Worm (Caenorhabditis elegans) whole organism, young adult: ENCODE results near the gene F48E8.3.

Experiments used
- B0019.2 ChIP-seq: fragments of 200-800 bp; sonication (Bioruptor generic); conservative IDR thresholded peaks from 2 replicates; pipeline ENCODE4 v1.3.6; 2022; ENCODE audit warnings: missing genetic modification reagents, missing genetic modification characterization, missing compliant biosample characterization
- B0035.1 ChIP-seq: sonication (generic microtip); optimal IDR thresholded peaks from 2 replicates; lab custom pipeline; 2016; ENCODE audit warnings: missing genetic modification characterization, mild to moderate bottlenecking, missing compliant biosample characterization, missing genotype, missing genetic modification reagents
- C06A6.2 ChIP-seq: fragments of 200-800 bp; sonication (Bioruptor generic); conservative IDR thresholded peaks from 2 replicates; pipeline ENCODE4 v1.3.6; 2022; ENCODE audit warnings: missing genetic modification characterization, missing compliant biosample characterization
- F33H1.4 ChIP-seq: fragments of 200-800 bp; sonication (Bioruptor generic); IDR thresholded peaks from 2 replicates; pipeline ENCODE4 v1.3.6; 2022; ENCODE audit warnings: missing genetic modification reagents, missing genetic modification characterization, missing compliant biosample characterization
- F49E8.2 ChIP-seq: sonication (generic microtip); optimal IDR thresholded peaks from 3 replicates; lab custom pipeline; 2017; ENCODE audit warnings: missing genetic modification characterization, mild to moderate bottlenecking, missing compliant biosample characterization, antibody characterized with exemption, moderate library complexity; ENCODE audit not compliant: insufficient read depth
- F55B11.4 ChIP-seq: sonication (generic microtip); optimal IDR thresholded peaks from 2 replicates; lab custom pipeline; 2016; ENCODE audit warnings: missing compliant biosample characterization, missing genetic modification characterization, borderline replicate concordance; ENCODE audit not compliant: insufficient read depth
- Y53G8AR.9 ChIP-seq: fragments of 200-800 bp; sonication (Bioruptor generic); conservative IDR thresholded peaks from 2 replicates; pipeline ENCODE4 v1.3.6; 2022; ENCODE audit warnings: missing genetic modification reagents, missing genetic modification characterization, missing compliant biosample characterization
- Y56A3A.18 ChIP-seq: fragments of 200-800 bp; sonication (Bioruptor generic); IDR thresholded peaks from 2 replicates; pipeline ENCODE4 v1.3.6; 2022; ENCODE audit warnings: missing genetic modification reagents, missing genetic modification characterization, missing compliant biosample characterization
- Y95B8A.8 ChIP-seq: fragments of 200-800 bp; sonication (Bioruptor generic); IDR thresholded peaks from 2 replicates; pipeline ENCODE4 v1.3.6; 2022; ENCODE audit warnings: missing genetic modification reagents, missing genetic modification characterization, missing compliant biosample characterization
- ama-1 ChIP-seq, 3 experiments: fragments of 150-350 bp in 1 of 3; sonication (generic microtip) in 2 of 3; optimal IDR thresholded peaks; 2 replicates each; lab custom pipeline; 2014 to 2018; ENCODE audit warnings: missing biosample characterization in 2 of 3, missing genetic modification characterization in 2 of 3, missing genetic modification reagents in 2 of 3
- athp-1 ChIP-seq: sonication (generic microtip); optimal IDR thresholded peaks from 2 replicates; lab custom pipeline; 2017; ENCODE audit warnings: mild to moderate bottlenecking, missing genetic modification characterization, missing compliant biosample characterization
- attf-5 ChIP-seq: fragments of 200-800 bp; sonication (Bioruptor generic); optimal IDR thresholded peaks from 2 replicates; lab custom pipeline; 2018; ENCODE audit warnings: mild to moderate bottlenecking, missing genetic modification characterization, missing compliant biosample characterization
- attf-6 ChIP-seq: fragments of 200-800 bp; sonication (Bioruptor generic); IDR thresholded peaks from 2 replicates; pipeline ENCODE4 v1.3.6; 2022; ENCODE audit warnings: missing genetic modification reagents, missing genetic modification characterization, missing compliant biosample characterization
- bed-2 ChIP-seq: fragments of 200-800 bp; sonication (Bioruptor generic); IDR thresholded peaks from 2 replicates; pipeline ENCODE4 v1.3.6; 2022; ENCODE audit warnings: missing genetic modification reagents, missing genetic modification characterization, missing compliant biosample characterization
- ceh-100 ChIP-seq: fragments of 200-800 bp; sonication (Bioruptor generic); IDR thresholded peaks from 2 replicates; pipeline ENCODE4 v1.3.6; 2022; ENCODE audit warnings: missing genetic modification reagents, missing genetic modification characterization, missing compliant biosample characterization
- ceh-40 ChIP-seq: fragments of 200-800 bp; sonication (Bioruptor generic); IDR thresholded peaks from 2 replicates; pipeline ENCODE4 v1.3.6; 2022; ENCODE audit warnings: missing genetic modification characterization, missing compliant biosample characterization
- ceh-58 ChIP-seq: fragments of 200-800 bp; sonication (Bioruptor generic); IDR thresholded peaks from 2 replicates; pipeline ENCODE4 v1.3.6; 2022; ENCODE audit warnings: missing genetic modification characterization, missing compliant biosample characterization
- ceh-91 ChIP-seq: fragments of 200-800 bp; sonication (Bioruptor generic); IDR thresholded peaks from 2 replicates; pipeline ENCODE4 v1.3.6; 2022; ENCODE audit warnings: missing genetic modification reagents, missing genetic modification characterization, missing compliant biosample characterization
- chd-7 ChIP-seq: sonication (generic microtip); optimal IDR thresholded peaks from 2 replicates; lab custom pipeline; 2016; ENCODE audit warnings: mild to moderate bottlenecking, missing genetic modification characterization, moderate library complexity, missing compliant biosample characterization
- die-1 ChIP-seq: sonication (generic microtip); optimal IDR thresholded peaks from 2 replicates; lab custom pipeline; 2016; ENCODE audit warnings: missing genotype, mild to moderate bottlenecking, missing genetic modification characterization, missing compliant biosample characterization
- dox-1 ChIP-seq: fragments of 200-800 bp; sonication (Bioruptor generic); IDR thresholded peaks from 2 replicates; pipeline ENCODE4 v1.3.6; 2022; ENCODE audit warnings: missing genetic modification reagents, missing genetic modification characterization, missing compliant biosample characterization
- dpff-1 ChIP-seq: sonication (generic microtip); optimal IDR thresholded peaks from 2 replicates; lab custom pipeline; 2017; ENCODE audit warnings: mild to moderate bottlenecking, missing genetic modification characterization, missing compliant biosample characterization
- ets-4 ChIP-seq: fragments of 200-800 bp; sonication (Bioruptor generic); optimal IDR thresholded peaks from 2 replicates; lab custom pipeline; 2018; ENCODE audit warnings: mild to moderate bottlenecking, missing genetic modification characterization, missing compliant biosample characterization
- him-1 ChIP-seq: sonication (generic microtip); optimal IDR thresholded peaks from 2 replicates; lab custom pipeline; 2016; ENCODE audit warnings: missing genotype, missing genetic modification reagents, missing genetic modification characterization, missing compliant biosample characterization
- hlh-12 ChIP-seq: sonication (generic microtip); optimal IDR thresholded peaks from 2 replicates; lab custom pipeline; 2016; ENCODE audit warnings: missing genetic modification characterization, missing compliant biosample characterization
- hmg-20 ChIP-seq: fragments of 200-800 bp; sonication (Bioruptor generic); IDR thresholded peaks from 2 replicates; pipeline ENCODE4 v1.3.6; 2022; ENCODE audit warnings: missing genetic modification reagents, missing genetic modification characterization, missing compliant biosample characterization
- hsf-1 ChIP-seq: fragments of 200-800 bp; sonication (Bioruptor generic); IDR thresholded peaks from 2 replicates; pipeline ENCODE4 v1.3.6; 2022; ENCODE audit warnings: missing genetic modification reagents, missing genetic modification characterization, missing compliant biosample characterization
- let-526 ChIP-seq: fragments of 200-800 bp; sonication (Bioruptor generic); IDR thresholded peaks from 2 replicates; pipeline ENCODE4 v1.3.6; 2022; ENCODE audit warnings: missing genetic modification reagents, missing genetic modification characterization, missing compliant biosample characterization
- lsy-27 ChIP-seq: sonication (generic microtip); optimal IDR thresholded peaks from 2 replicates; lab custom pipeline; 2017; ENCODE audit warnings: missing genetic modification characterization, mild to moderate bottlenecking, missing compliant biosample characterization, antibody characterized with exemption, missing genotype, borderline replicate concordance; ENCODE audit not compliant: insufficient read depth
- mcd-1 ChIP-seq: fragments of 200-800 bp; sonication (Bioruptor generic); IDR thresholded peaks from 2 replicates; pipeline ENCODE4 v1.3.6; 2022; ENCODE audit warnings: missing genetic modification reagents, missing genetic modification characterization, missing compliant biosample characterization
- nfya-1 ChIP-seq: sonication (generic microtip); optimal IDR thresholded peaks from 2 replicates; lab custom pipeline; 2017; ENCODE audit warnings: antibody characterized with exemption, missing compliant biosample characterization, missing genetic modification characterization, borderline replicate concordance; ENCODE audit not compliant: insufficient read depth
- nfya-2 ChIP-seq: fragments of 200-800 bp; sonication (Bioruptor generic); IDR thresholded peaks from 2 replicates; pipeline ENCODE4 v1.3.6; 2022; ENCODE audit warnings: missing genetic modification reagents, missing genetic modification characterization, missing compliant biosample characterization
- nhr-80 ChIP-seq: sonication (generic microtip); optimal IDR thresholded peaks from 2 replicates; lab custom pipeline; 2016; ENCODE audit warnings: missing genetic modification characterization, missing compliant biosample characterization
- pbrm-1 ChIP-seq: fragments of 200-800 bp; sonication (Bioruptor generic); IDR thresholded peaks from 2 replicates; pipeline ENCODE4 v1.3.6; 2022; ENCODE audit warnings: missing genetic modification reagents, missing genetic modification characterization, missing compliant biosample characterization
- rcor-1 ChIP-seq: fragments of 200-800 bp; sonication (Bioruptor generic); IDR thresholded peaks from 2 replicates; pipeline ENCODE4 v1.3.6; 2022; ENCODE audit warnings: missing genetic modification reagents, missing genetic modification characterization, missing compliant biosample characterization
- rec-8 ChIP-seq, 2 experiments: sonication (generic microtip); optimal IDR thresholded peaks; 2 replicates each; lab custom pipeline; 2016; ENCODE audit warnings: mild to moderate bottlenecking in 2 of 2, missing genetic modification characterization in 2 of 2, missing genetic modification reagents in 2 of 2, missing genotype in 2 of 2, missing biosample characterization in 1 of 2, missing compliant biosample characterization in 1 of 2, moderate library complexity in 1 of 2
- repo-1 ChIP-seq: sonication (generic microtip); optimal IDR thresholded peaks from 2 replicates; lab custom pipeline; 2017; ENCODE audit warnings: mild to moderate bottlenecking, missing genetic modification characterization, missing compliant biosample characterization
- sea-2 ChIP-seq: fragments of 200-800 bp; sonication (Bioruptor generic); IDR thresholded peaks from 2 replicates; pipeline ENCODE4 v1.3.6; 2022; ENCODE audit warnings: missing genetic modification characterization, missing compliant biosample characterization
- snpc-1.1 ChIP-seq: sonication (generic microtip); optimal IDR thresholded peaks from 2 replicates; lab custom pipeline; 2017; ENCODE audit warnings: missing genetic modification characterization, mild to moderate bottlenecking, missing compliant biosample characterization, antibody characterized with exemption, moderate library complexity, missing genotype, missing genetic modification reagents; ENCODE audit not compliant: insufficient read depth
- snpc-1.3 ChIP-seq: sonication (generic microtip); optimal IDR thresholded peaks from 2 replicates; lab custom pipeline; 2017; ENCODE audit warnings: missing genetic modification characterization, mild to moderate bottlenecking, missing compliant biosample characterization, antibody characterized with exemption, moderate library complexity, missing genotype, missing genetic modification reagents; ENCODE audit not compliant: insufficient read depth
- snpc-3.4 ChIP-seq: sonication (generic microtip); optimal IDR thresholded peaks from 2 replicates; lab custom pipeline; 2017; ENCODE audit warnings: missing genetic modification characterization, mild to moderate bottlenecking, missing compliant biosample characterization, antibody characterized with exemption, moderate library complexity, missing genotype, missing genetic modification reagents
- unc-62 ChIP-seq: fragments of 150-350 bp; optimal IDR thresholded peaks from 2 replicates; lab custom pipeline; 2014; ENCODE audit warnings: missing biosample characterization, missing genetic modification reagents, missing genetic modification characterization
- zfh-2 ChIP-seq: fragments of 200-800 bp; sonication (Bioruptor generic); conservative IDR thresholded peaks from 2 replicates; pipeline ENCODE4 v1.3.6; 2022; ENCODE audit warnings: missing genetic modification reagents, missing genetic modification characterization, missing compliant biosample characterization
- ztf-18 ChIP-seq: sonication (generic microtip); optimal IDR thresholded peaks from 2 replicates; lab custom pipeline; 2016; ENCODE audit warnings: missing genotype, mild to moderate bottlenecking, missing genetic modification characterization, missing compliant biosample characterization
- ztf-22 ChIP-seq: fragments of 200-800 bp; sonication (Bioruptor generic); optimal IDR thresholded peaks from 2 replicates; lab custom pipeline; 2018; ENCODE audit warnings: mild to moderate bottlenecking, missing genetic modification characterization, moderate library complexity, missing compliant biosample characterization
- ztf-26 ChIP-seq: sonication (generic microtip); optimal IDR thresholded peaks from 2 replicates; lab custom pipeline; 2017; ENCODE audit warnings: missing genetic modification characterization, missing compliant biosample characterization

The F48E8.3 gene

DNA sequence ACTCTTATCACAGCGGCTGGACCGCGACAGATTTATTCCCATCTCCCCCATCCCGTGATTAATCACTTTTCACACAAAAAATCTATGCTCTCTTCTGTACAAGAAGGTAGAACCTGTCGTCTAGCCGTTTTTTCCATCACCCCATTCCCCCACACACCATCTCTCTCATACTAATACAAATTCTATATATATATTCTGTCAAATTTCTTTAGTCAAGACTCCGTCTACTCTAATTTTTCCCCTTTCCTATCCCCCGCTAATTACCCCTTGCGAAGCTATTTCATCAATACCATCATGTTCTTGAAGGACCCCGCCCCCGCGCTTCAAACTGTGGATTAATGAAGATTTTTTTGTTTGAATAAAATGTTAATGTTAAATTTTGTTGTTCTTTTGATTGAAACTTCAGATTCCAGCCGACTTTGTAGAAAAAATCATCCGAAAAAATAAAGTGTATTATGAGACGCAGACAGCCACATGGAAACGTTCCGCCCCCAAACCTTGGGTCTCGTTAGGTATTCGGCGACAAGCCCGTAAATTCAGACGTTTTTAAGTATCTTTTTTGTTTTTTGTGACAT, 44.9 kb downstream of the F48E8.3 start (continued):
- TF ChIP-seq ama-1 (optimal IDR thresholded peaks at IDR 0.05; lab: Kevin White, UChicago) (peak; percentile 89), ama-1 (GFP tag; optimal IDR thresholded peaks at IDR 0.05; lab: Kevin White, UChicago) (no peak), snpc-1.3 (tag; lab: Kevin White, UChicago) (no peak), him-1 (no peak), Y53G8AR.9 (GFP tag; lab: Robert Waterston, UW) (peak; percentile 89; the same call in 1 of the 2 replicates), athp-1 (tag; lab: Kevin White, UChicago) (peak; percentile 3), F55B11.4 (tag; lab: Kevin White, UChicago) (no peak), B0035.1 (tag; lab: Kevin White, UChicago) (no peak), mcd-1 (GFP tag; lab: Robert Waterston, UW) (peak; percentile 37; the same call in 1 of the 2 replicates), sea-2 (GFP tag; lab: Robert Waterston, UW) (no peak), hlh-12 (tag; lab: Kevin White, UChicago) (no peak), snpc-3.4 (tag; lab: Kevin White, UChicago) (peak; percentile 7), attf-5 (GFP tag; lab: Kevin White, UChicago) (peak; percentile 22), unc-62 (GFP tag; lab: Kevin White, UChicago) (no peak), ztf-26 (tag; lab: Kevin White, UChicago) (peak; percentile 66), pbrm-1 (GFP tag; lab: Robert Waterston, UW) (peak; percentile 57; the same call in 1 of the 2 replicates), ceh-91 (GFP tag; lab: Robert Waterston, UW) (no peak), hmg-20 (peak; percentile 62; the same call in 1 of the 2 replicates), B0019.2 (GFP tag; lab: Robert Waterston, UW) (no peak), dox-1 (0 out of 2 replicates have a peak, but pooled peaks have one; percentile 19), snpc-1.1 (no peak), nfya-1 (no peak), F49E8.2 (no peak), dpff-1 (tag; lab: Kevin White, UChicago) (peak; percentile 46), nfya-2 (no peak), die-1 (tag; lab: Kevin White, UChicago) (no peak), zfh-2 (GFP tag; lab: Robert Waterston, UW) (no peak), lsy-27 (tag; lab: Kevin White, UChicago) (no peak), F33H1.4 (no peak), ztf-22 (GFP tag; lab: Kevin White, UChicago) (no peak), attf-6 (GFP tag; lab: Robert Waterston, UW) (no peak), hsf-1 (GFP tag; lab: Robert Waterston, UW) (0 out of 2 replicates have a peak, but pooled peaks have one; percentile 6), Y56A3A.18 (peak; percentile 63), rec-8 (tag; optimal IDR thresholded peaks at IDR 0.05; lab: Kevin White, UChicago) (no peak), nhr-80 (tag; lab: Kevin White, UChicago) (no peak), ceh-58 (GFP tag; lab: Robert Waterston, UW) (no peak), chd-7 (tag; lab: Kevin White, UChicago) (peak; percentile 65), ets-4 (GFP tag; lab: Kevin White, UChicago) (no peak), repo-1 (tag; lab: Kevin White, UChicago) (peak; percentile 80), ceh-100 (GFP tag; lab: Robert Waterston, UW) (no peak), bed-2 (GFP tag; lab: Robert Waterston, UW) (no peak), Y95B8A.8 (GFP tag; lab: Robert Waterston, UW) (0 out of 2 replicates have a peak, but pooled peaks have one; percentile 36), C06A6.2 (no peak; the same call in 1 of the 2 replicates), ceh-40 (GFP tag; lab: Robert Waterston, UW) (no peak), let-526 (no peak), ztf-18 (tag; lab: Kevin White, UChicago) (no peak), rcor-1 (no peak)
